Worm (Caenorhabditis elegans) whole organism, L4/young adult: ENCODE measurements around the gene tmem-218.

ENCODE experiments used
- dao-5 ChIP-seq: sonication (generic microtip); optimal IDR thresholded peaks from 2 replicates; lab custom pipeline; 2016; ENCODE audit warnings: missing genotype, missing genetic modification characterization, moderate library complexity, missing compliant biosample characterization
- him-1 ChIP-seq: sonication (generic microtip); optimal IDR thresholded peaks from 2 replicates; lab custom pipeline; 2016; ENCODE audit warnings: missing genotype, missing genetic modification reagents, missing genetic modification characterization, missing compliant biosample characterization

DNA sequence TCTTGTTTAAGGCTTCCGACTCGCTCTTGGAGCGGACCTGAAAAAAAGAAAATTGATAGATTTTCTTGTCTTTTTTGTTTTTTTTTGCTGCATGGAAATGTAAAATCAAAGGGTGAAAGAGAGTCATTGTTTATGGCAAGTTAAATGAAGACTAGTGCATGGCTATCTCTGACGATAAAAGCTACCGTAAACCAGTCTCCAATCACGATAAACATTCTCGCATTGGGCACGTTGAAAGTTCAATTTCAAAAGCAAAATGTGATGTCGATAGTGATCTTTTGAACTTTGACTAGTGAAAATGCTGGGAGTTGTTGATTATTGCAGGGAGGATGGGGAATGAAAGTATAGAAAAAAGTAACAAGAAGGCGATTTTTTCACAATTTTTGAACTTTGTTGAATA lies 22.9 kb upstream of the tmem-218 start:
- TF ChIP-seq him-1 (tag; lab: Kevin White, UChicago) (no peak), dao-5 (tag; lab: Kevin White, UChicago) (no peak)
